Fruit fly (Drosophila melanogaster): ENCODE data around the gene CG13887.
A peak's percentile ranks its signal among the peaks of the same experiment; 100 is the strongest.

CG13887 gene

DNA sequence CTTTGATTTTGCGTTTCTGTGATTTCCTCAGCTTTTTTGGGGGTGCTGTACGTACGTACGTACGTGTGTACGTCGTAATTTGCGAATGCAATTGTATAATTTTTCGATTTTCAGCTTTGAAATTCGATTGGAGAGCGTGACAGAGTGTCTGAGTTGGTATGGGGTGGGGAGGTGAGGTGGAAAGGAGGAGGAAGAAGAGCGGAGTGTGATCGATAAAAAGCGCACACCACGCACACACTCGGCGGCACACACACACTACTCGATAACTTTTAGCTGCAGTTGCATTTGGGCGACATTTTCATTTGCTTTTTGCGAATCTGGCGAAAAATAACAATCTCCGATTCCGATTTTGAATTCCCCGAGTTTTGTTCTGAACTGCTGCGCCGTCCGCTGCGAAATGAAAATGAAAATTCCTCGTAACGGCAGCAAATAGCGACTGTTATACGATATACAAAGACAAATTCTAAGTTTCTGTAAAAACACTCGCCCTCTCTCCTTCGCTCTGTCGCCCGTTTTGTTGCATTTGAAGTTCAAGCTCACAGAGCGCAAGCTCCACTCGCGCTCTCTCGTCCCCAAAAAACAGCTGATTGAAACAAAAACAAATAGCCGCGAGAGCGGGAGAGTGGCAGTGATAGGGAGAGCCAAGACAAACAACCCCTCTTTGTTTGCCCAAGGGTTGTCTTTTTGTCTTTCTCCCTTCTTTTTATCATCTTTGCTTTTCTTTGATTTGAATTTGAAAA, 44.0 kb downstream of the CG13887 start, which contains the start of gene CG13907 (continued):
- TF ChIP-seq ERR (GFP tag; optimal IDR thresholded peaks at IDR 0.05): no peak
- no peak for TF ChIP-seq ind (GFP tag; optimal IDR thresholded peaks at IDR 0.05)
- TF ChIP-seq CG14965 (GFP tag; optimal IDR thresholded peaks at IDR 0.05; ENCODE audit: borderline replicate concordance): no peak
- no peak for TF ChIP-seq vfl (GFP tag; optimal IDR thresholded peaks at IDR 0.05)
- peak; percentile 47 for TF ChIP-seq CG12071 (GFP tag; optimal IDR thresholded peaks at IDR 0.05)
- TF ChIP-seq ash1 (GFP tag; optimal IDR thresholded peaks at IDR 0.05): no peak
- TF ChIP-seq zen (tag; optimal IDR thresholded peaks at IDR 0.05): no peak
- no peak for TF ChIP-seq Hr39 (optimal IDR thresholded peaks at IDR 0.05)
- peak; percentile 16 for TF ChIP-seq CG17385 (GFP tag; optimal IDR thresholded peaks at IDR 0.05)
- TF ChIP-seq CG17829 (tag; optimal IDR thresholded peaks at IDR 0.05): no peak
- no peak for TF ChIP-seq twi (tag; optimal IDR thresholded peaks at IDR 0.05)
- no peak for TF ChIP-seq lov (optimal IDR thresholded peaks at IDR 0.05)
- TF ChIP-seq lov (GFP tag; IDR thresholded peaks at IDR 0.05): no peak
- TF ChIP-seq bcd (GFP tag; optimal IDR thresholded peaks at IDR 0.05): no peak
- TF ChIP-seq z (GFP tag; IDR thresholded peaks at IDR 0.05): no peak; the same call in 2 of the 3 replicates
- TF ChIP-seq Xbp1 (GFP tag; optimal IDR thresholded peaks at IDR 0.05): no peak
- TF ChIP-seq h (optimal IDR thresholded peaks at IDR 0.05): no peak
- TF ChIP-seq Xrp1 (GFP tag; IDR thresholded peaks at IDR 0.05): no peak
- TF ChIP-seq HLH4C (GFP tag; IDR thresholded peaks at IDR 0.05; ENCODE audit: partially characterized antibody): 0 out of 3 replicates have a peak, but pooled peaks have one; percentile 26
- TF ChIP-seq crc (GFP tag; optimal IDR thresholded peaks at IDR 0.05): no peak
- no peak for TF ChIP-seq Hmx (GFP tag; optimal IDR thresholded peaks at IDR 0.05)
- TF ChIP-seq onecut (GFP tag; IDR thresholded peaks at IDR 0.05): peak; percentile 63
- no peak for TF ChIP-seq lola (GFP tag; optimal IDR thresholded peaks at IDR 0.05)
- no peak for TF ChIP-seq CG12236 (GFP tag; optimal IDR thresholded peaks at IDR 0.05)
- TF ChIP-seq pfk (GFP tag; optimal IDR thresholded peaks at IDR 0.05): no peak
- no peak for TF ChIP-seq Lhr (GFP tag; optimal IDR thresholded peaks at IDR 0.05)
- TF ChIP-seq CG17359 (tag; optimal IDR thresholded peaks at IDR 0.05): no peak
- TF ChIP-seq sens (GFP tag): no peak
- TF ChIP-seq CG32772 (GFP tag; IDR thresholded peaks at IDR 0.05): no peak
- peak; percentile 8 for TF ChIP-seq kni (GFP tag; optimal IDR thresholded peaks at IDR 0.05)
- TF ChIP-seq CG15514 (GFP tag; optimal IDR thresholded peaks at IDR 0.05): no peak
- no peak for TF ChIP-seq NC2β (GFP tag; optimal IDR thresholded peaks at IDR 0.05)
- peak; percentile 42; the same call in 1 of the 2 replicates for TF ChIP-seq ttk (GFP tag; IDR thresholded peaks at IDR 0.05)
- TF ChIP-seq trh (GFP tag; optimal IDR thresholded peaks at IDR 0.05): no peak
- TF ChIP-seq CG32532 (GFP tag; IDR thresholded peaks at IDR 0.05): no peak
- peak; percentile 99 for TF ChIP-seq pros (GFP tag; optimal IDR thresholded peaks at IDR 0.05)
- 0 out of 2 replicates have a peak, but pooled peaks have one; percentile 16 for TF ChIP-seq CG32767 (GFP tag; IDR thresholded peaks at IDR 0.05)
- TF ChIP-seq CG8388 (GFP tag; optimal IDR thresholded peaks at IDR 0.05): no peak
- TF ChIP-seq Dip3 (GFP tag; optimal IDR thresholded peaks at IDR 0.05): no peak
- no peak for TF ChIP-seq bowl (GFP tag; IDR thresholded peaks at IDR 0.05)
- TF ChIP-seq CG15601 (tag; optimal IDR thresholded peaks at IDR 0.05): no peak
- no peak for TF ChIP-seq unpg (GFP tag; optimal IDR thresholded peaks at IDR 0.05)
- TF ChIP-seq pan (optimal IDR thresholded peaks at IDR 0.05): no peak
- TF ChIP-seq pan (GFP tag; optimal IDR thresholded peaks at IDR 0.05 in 1 of 2, IDR thresholded peaks at IDR 0.05 in 1 of 2): no peak
- TF ChIP-seq CG16863 (GFP tag; optimal IDR thresholded peaks at IDR 0.05): no peak
- TF ChIP-seq ewg (GFP tag; optimal IDR thresholded peaks at IDR 0.05): peak; percentile 63
- TF ChIP-seq CG8944 (GFP tag; optimal IDR thresholded peaks at IDR 0.05): no peak
- TF ChIP-seq slp2 (GFP tag; optimal IDR thresholded peaks at IDR 0.05): no peak
- TF ChIP-seq yki (optimal IDR thresholded peaks at IDR 0.05): peak; percentile 26
- TF ChIP-seq C15 (GFP tag; IDR thresholded peaks at IDR 0.05): no peak
- peak; percentile 59 for TF ChIP-seq nerfin-1 (tag; optimal IDR thresholded peaks at IDR 0.05)
- no peak for TF ChIP-seq kay (GFP tag; optimal IDR thresholded peaks at IDR 0.05)
